Worm (Caenorhabditis elegans) whole organism, young adult: Measurements from ENCODE around the gene Y41D4A.3.

ENCODE experiments used
- B0019.2 ChIP-seq: fragments of 200-800 bp; sonication (Bioruptor generic); conservative IDR thresholded peaks from 2 replicates; pipeline ENCODE4 v1.3.6; 2022; ENCODE audit warnings: missing genetic modification reagents, missing genetic modification characterization, missing compliant biosample characterization
- B0261.1 ChIP-seq: sonication (generic microtip); optimal IDR thresholded peaks from 2 replicates; lab custom pipeline; 2016; ENCODE audit warnings: mild to moderate bottlenecking, missing genetic modification characterization, moderate library complexity, missing compliant biosample characterization
- B0336.3 ChIP-seq: fragments of 200-800 bp; sonication (Bioruptor generic); IDR thresholded peaks from 2 replicates; pipeline ENCODE4 v1.3.6; 2022; ENCODE audit warnings: missing genetic modification characterization, missing compliant biosample characterization
- D2030.7 ChIP-seq: fragments of 200-800 bp; sonication (Bioruptor generic); IDR thresholded peaks from 2 replicates; pipeline ENCODE4 v1.3.6; 2022; ENCODE audit warnings: missing genetic modification reagents, missing genetic modification characterization, missing compliant biosample characterization
- F22D6.2 ChIP-seq: sonication (generic microtip); optimal IDR thresholded peaks from 2 replicates; lab custom pipeline; 2016; ENCODE audit warnings: mild to moderate bottlenecking, missing genetic modification characterization, missing compliant biosample characterization
- F37B4.10 ChIP-seq: fragments of 200-800 bp; sonication (Bioruptor generic); IDR thresholded peaks from 2 replicates; pipeline ENCODE4 v1.3.6; 2022; ENCODE audit warnings: missing genetic modification characterization, missing compliant biosample characterization
- F39B2.1 ChIP-seq: fragments of 200-800 bp; sonication (Bioruptor generic); IDR thresholded peaks from 2 replicates; pipeline ENCODE4 v1.3.6; 2022; ENCODE audit warnings: missing genetic modification reagents, missing genetic modification characterization, missing compliant biosample characterization
- F49E8.2 ChIP-seq: sonication (generic microtip); optimal IDR thresholded peaks from 3 replicates; lab custom pipeline; 2017; ENCODE audit warnings: missing genetic modification characterization, mild to moderate bottlenecking, missing compliant biosample characterization, antibody characterized with exemption, moderate library complexity; ENCODE audit not compliant: insufficient read depth
- F57A8.1 ChIP-seq: fragments of 200-800 bp; sonication (Bioruptor generic); optimal IDR thresholded peaks from 2 replicates; lab custom pipeline; 2018; ENCODE audit warnings: mild to moderate bottlenecking, missing genetic modification characterization, moderate library complexity, missing compliant biosample characterization
- K11D2.4 ChIP-seq: fragments of 200-800 bp; sonication (Bioruptor generic); IDR thresholded peaks from 2 replicates; pipeline ENCODE4 v1.3.6; 2022; ENCODE audit warnings: missing genetic modification reagents, missing genetic modification characterization, missing compliant biosample characterization
- K12H6.12 ChIP-seq: fragments of 200-800 bp; sonication (Bioruptor generic); optimal IDR thresholded peaks from 2 replicates; lab custom pipeline; 2018; ENCODE audit warnings: mild to moderate bottlenecking, missing genetic modification characterization, missing compliant biosample characterization
- T26A5.8 ChIP-seq: sonication (generic microtip); optimal IDR thresholded peaks from 2 replicates; lab custom pipeline; 2016; ENCODE audit warnings: missing genetic modification characterization, missing compliant biosample characterization
- Y53F4B.3 ChIP-seq: fragments of 200-800 bp; sonication (Bioruptor generic); IDR thresholded peaks from 2 replicates; pipeline ENCODE4 v1.3.6; 2022; ENCODE audit warnings: missing genetic modification reagents, missing genetic modification characterization, missing compliant biosample characterization
- Y53G8AR.9 ChIP-seq: fragments of 200-800 bp; sonication (Bioruptor generic); conservative IDR thresholded peaks from 2 replicates; pipeline ENCODE4 v1.3.6; 2022; ENCODE audit warnings: missing genetic modification reagents, missing genetic modification characterization, missing compliant biosample characterization
- Y79H2A.3 ChIP-seq: fragments of 200-800 bp; sonication (Bioruptor generic); conservative IDR thresholded peaks from 2 replicates; pipeline ENCODE4 v1.3.6; 2022; ENCODE audit warnings: missing genetic modification reagents, missing genetic modification characterization, missing compliant biosample characterization
- akir-1 ChIP-seq: fragments of 200-800 bp; sonication (Bioruptor generic); optimal IDR thresholded peaks from 2 replicates; lab custom pipeline; 2018; ENCODE audit warnings: mild to moderate bottlenecking, missing genetic modification characterization, moderate library complexity, missing compliant biosample characterization
- aptf-3 ChIP-seq: fragments of 200-800 bp; sonication (Bioruptor generic); IDR thresholded peaks from 2 replicates; pipeline ENCODE4 v1.3.6; 2022; ENCODE audit warnings: missing genetic modification characterization, missing compliant biosample characterization
- atf-7 ChIP-seq: sonication (generic microtip); optimal IDR thresholded peaks from 2 replicates; lab custom pipeline; 2017; ENCODE audit warnings: mild to moderate bottlenecking, missing genetic modification characterization, missing compliant biosample characterization
- attf-3 ChIP-seq: fragments of 200-800 bp; sonication (Bioruptor generic); conservative IDR thresholded peaks from 2 replicates; pipeline ENCODE4 v1.3.6; 2022; ENCODE audit warnings: missing genetic modification reagents, missing genetic modification characterization, missing compliant biosample characterization
- ceh-27 ChIP-seq: fragments of 200-800 bp; sonication (Bioruptor generic); optimal IDR thresholded peaks from 2 replicates; lab custom pipeline; 2018; ENCODE audit warnings: mild to moderate bottlenecking, missing genetic modification characterization, moderate library complexity, missing compliant biosample characterization
- ceh-58 ChIP-seq: fragments of 200-800 bp; sonication (Bioruptor generic); IDR thresholded peaks from 2 replicates; pipeline ENCODE4 v1.3.6; 2022; ENCODE audit warnings: missing genetic modification characterization, missing compliant biosample characterization
- dpff-1 ChIP-seq: sonication (generic microtip); optimal IDR thresholded peaks from 2 replicates; lab custom pipeline; 2017; ENCODE audit warnings: mild to moderate bottlenecking, missing genetic modification characterization, missing compliant biosample characterization
- dpl-1 ChIP-seq: fragments of 150-350 bp; optimal IDR thresholded peaks from 2 replicates; lab custom pipeline; 2014; ENCODE audit warnings: missing biosample characterization, missing genetic modification reagents, missing genetic modification characterization
- egl-44 ChIP-seq: fragments of 200-800 bp; sonication (Bioruptor generic); IDR thresholded peaks from 2 replicates; pipeline ENCODE4 v1.3.6; 2022; ENCODE audit warnings: missing genetic modification reagents, missing genetic modification characterization, missing compliant biosample characterization
- gei-17 ChIP-seq: fragments of 200-800 bp; sonication (Bioruptor generic); optimal IDR thresholded peaks from 2 replicates; lab custom pipeline; 2018; ENCODE audit warnings: mild to moderate bottlenecking, missing genetic modification characterization, missing compliant biosample characterization
- hmg-1.2 ChIP-seq: fragments of 200-800 bp; sonication (Bioruptor generic); IDR thresholded peaks from 2 replicates; pipeline ENCODE4 v1.3.6; 2022; ENCODE audit warnings: missing genetic modification reagents, missing genetic modification characterization, missing compliant biosample characterization
- lin-26 ChIP-seq: fragments of 200-800 bp; sonication (Bioruptor generic); IDR thresholded peaks from 2 replicates; pipeline ENCODE4 v1.3.6; 2022; ENCODE audit warnings: missing genetic modification reagents, missing genetic modification characterization, missing compliant biosample characterization
- lin-40 ChIP-seq: sonication (generic microtip); optimal IDR thresholded peaks from 2 replicates; lab custom pipeline; 2016; ENCODE audit warnings: missing genetic modification characterization, mild to moderate bottlenecking, missing compliant biosample characterization, missing genotype, missing genetic modification reagents
- lin-54 ChIP-seq: fragments of 200-800 bp; sonication (Bioruptor generic); optimal IDR thresholded peaks from 2 replicates; lab custom pipeline; 2018; ENCODE audit warnings: mild to moderate bottlenecking, missing genetic modification characterization, missing compliant biosample characterization
- lsy-27 ChIP-seq: sonication (generic microtip); optimal IDR thresholded peaks from 2 replicates; lab custom pipeline; 2017; ENCODE audit warnings: missing genetic modification characterization, mild to moderate bottlenecking, missing compliant biosample characterization, antibody characterized with exemption, missing genotype, borderline replicate concordance; ENCODE audit not compliant: insufficient read depth
- madf-3 ChIP-seq: fragments of 200-800 bp; sonication (Bioruptor generic); IDR thresholded peaks from 2 replicates; pipeline ENCODE4 v1.3.6; 2022; ENCODE audit warnings: missing genetic modification reagents, missing genetic modification characterization, missing compliant biosample characterization
- madf-6 ChIP-seq: fragments of 200-800 bp; sonication (Bioruptor generic); IDR thresholded peaks from 2 replicates; pipeline ENCODE4 v1.3.6; 2022; ENCODE audit warnings: missing genetic modification reagents, missing genetic modification characterization, missing compliant biosample characterization
- madf-8 ChIP-seq: fragments of 200-800 bp; sonication (Bioruptor generic); conservative IDR thresholded peaks from 2 replicates; pipeline ENCODE4 v1.3.6; 2022; ENCODE audit warnings: missing genetic modification reagents, missing genetic modification characterization, missing compliant biosample characterization
- nfya-1 ChIP-seq: sonication (generic microtip); optimal IDR thresholded peaks from 2 replicates; lab custom pipeline; 2017; ENCODE audit warnings: antibody characterized with exemption, missing compliant biosample characterization, missing genetic modification characterization, borderline replicate concordance; ENCODE audit not compliant: insufficient read depth
- pha-4 ChIP-seq: fragments of 150-350 bp; sonication (generic microtip); optimal IDR thresholded peaks from 2 replicates; lab custom pipeline; 2014; ENCODE audit warnings: missing biosample characterization, missing genetic modification reagents, missing genetic modification characterization
- rcor-1 ChIP-seq: fragments of 200-800 bp; sonication (Bioruptor generic); IDR thresholded peaks from 2 replicates; pipeline ENCODE4 v1.3.6; 2022; ENCODE audit warnings: missing genetic modification reagents, missing genetic modification characterization, missing compliant biosample characterization
- rec-8 ChIP-seq, 2 experiments: sonication (generic microtip); optimal IDR thresholded peaks; 2 replicates each; lab custom pipeline; 2016; ENCODE audit warnings: mild to moderate bottlenecking in 2 of 2, missing genetic modification characterization in 2 of 2, missing genetic modification reagents in 2 of 2, missing genotype in 2 of 2, missing biosample characterization in 1 of 2, missing compliant biosample characterization in 1 of 2, moderate library complexity in 1 of 2
- repo-1 ChIP-seq: sonication (generic microtip); optimal IDR thresholded peaks from 2 replicates; lab custom pipeline; 2017; ENCODE audit warnings: mild to moderate bottlenecking, missing genetic modification characterization, missing compliant biosample characterization
- snpc-1.3 ChIP-seq: sonication (generic microtip); optimal IDR thresholded peaks from 2 replicates; lab custom pipeline; 2017; ENCODE audit warnings: missing genetic modification characterization, mild to moderate bottlenecking, missing compliant biosample characterization, antibody characterized with exemption, moderate library complexity, missing genotype, missing genetic modification reagents; ENCODE audit not compliant: insufficient read depth
- snpc-3.4 ChIP-seq: sonication (generic microtip); optimal IDR thresholded peaks from 2 replicates; lab custom pipeline; 2017; ENCODE audit warnings: missing genetic modification characterization, mild to moderate bottlenecking, missing compliant biosample characterization, antibody characterized with exemption, moderate library complexity, missing genotype, missing genetic modification reagents
- somi-1 ChIP-seq: fragments of 200-800 bp; sonication (Bioruptor generic); optimal IDR thresholded peaks from 2 replicates; lab custom pipeline; 2018; ENCODE audit warnings: mild to moderate bottlenecking, missing genetic modification characterization, missing compliant biosample characterization
- tbp1 ChIP-seq: fragments of 200-800 bp; sonication (Bioruptor generic); optimal IDR thresholded peaks from 2 replicates; lab custom pipeline; 2018; ENCODE audit warnings: mild to moderate bottlenecking, missing genetic modification characterization, missing compliant biosample characterization
- tbx-9 ChIP-seq: sonication (generic microtip); optimal IDR thresholded peaks from 2 replicates; lab custom pipeline; 2016; ENCODE audit warnings: borderline replicate concordance, missing genetic modification characterization, inconsistent platforms, missing compliant biosample characterization
- zfh-2 ChIP-seq: fragments of 200-800 bp; sonication (Bioruptor generic); conservative IDR thresholded peaks from 2 replicates; pipeline ENCODE4 v1.3.6; 2022; ENCODE audit warnings: missing genetic modification reagents, missing genetic modification characterization, missing compliant biosample characterization
- zim-3 ChIP-seq: sonication (generic microtip); optimal IDR thresholded peaks from 2 replicates; lab custom pipeline; 2017; ENCODE audit warnings: mild to moderate bottlenecking, missing genetic modification characterization, moderate library complexity, missing compliant biosample characterization
- ztf-18 ChIP-seq: sonication (generic microtip); optimal IDR thresholded peaks from 2 replicates; lab custom pipeline; 2016; ENCODE audit warnings: missing genotype, mild to moderate bottlenecking, missing genetic modification characterization, missing compliant biosample characterization
- ztf-28 ChIP-seq: fragments of 200-800 bp; sonication (Bioruptor generic); IDR thresholded peaks from 2 replicates; pipeline ENCODE4 v1.3.6; 2022; ENCODE audit warnings: missing genetic modification reagents, missing genetic modification characterization, missing compliant biosample characterization

Gene Y41D4A.3

DNA sequence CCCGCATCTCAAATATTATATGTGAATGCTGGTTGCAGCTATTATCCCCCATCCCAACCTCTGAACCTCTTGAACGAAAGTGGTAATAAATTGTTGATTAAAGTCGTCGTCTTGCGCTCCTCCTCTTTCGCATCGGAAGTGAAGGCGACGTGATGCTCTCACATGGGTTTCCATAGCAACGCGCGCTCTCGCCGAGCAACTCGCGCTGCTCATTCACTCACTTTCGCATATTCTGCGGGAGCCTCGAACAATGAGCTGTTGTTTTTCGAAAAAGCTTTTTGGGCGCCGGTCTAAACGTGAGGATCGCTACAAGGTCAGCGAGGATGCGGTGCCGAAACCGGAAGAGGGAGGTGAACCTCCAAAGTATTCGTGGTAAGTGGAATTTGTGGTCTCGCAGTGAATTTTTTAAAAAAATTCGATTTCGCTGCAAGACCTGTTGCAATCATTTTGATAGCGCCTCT lies 42.5 kb upstream of the Y41D4A.3 start, which contains the start of gene rpi-2 (continued):
- TF ChIP-seq K12H6.12 (tag; lab: Kevin White, UChicago), result peak; percentile 42
- peak; percentile 57; the same call in 1 of the 2 replicates for TF ChIP-seq ztf-28
- peak; percentile 51 for TF ChIP-seq madf-8 (GFP tag; lab: Robert Waterston, UW)
- peak; percentile 92 for TF ChIP-seq zim-3 (tag; lab: Kevin White, UChicago)
- peak; percentile 86 for TF ChIP-seq dpff-1 (tag; lab: Kevin White, UChicago)
- TF ChIP-seq snpc-1.3, result no peak
- peak; percentile 17 for TF ChIP-seq dpl-1 (GFP tag; lab: Kevin White, UChicago)
- no peak for TF ChIP-seq F22D6.2
- peak; percentile 5 for TF ChIP-seq gei-17
- peak; percentile 67; the same call in 1 of the 2 replicates for TF ChIP-seq K11D2.4
- peak; percentile 93 for TF ChIP-seq madf-3 (GFP tag; lab: Robert Waterston, UW)
- no peak for TF ChIP-seq akir-1
- peak; percentile 91 for TF ChIP-seq aptf-3
- no peak for TF ChIP-seq F57A8.1
- no peak for TF ChIP-seq B0019.2
- peak; percentile 70 for TF ChIP-seq tbp1 (GFP tag; lab: Kevin White, UChicago)
- no peak for TF ChIP-seq pha-4
- TF ChIP-seq snpc-3.4, result peak; percentile 87
- peak; percentile 81 for TF ChIP-seq rcor-1
- TF ChIP-seq repo-1, result peak; percentile 83
- peak; percentile 86 for TF ChIP-seq lin-54 (GFP tag; lab: Kevin White, UChicago)
- 0 out of 2 replicates have a peak, but pooled peaks have one; percentile 38 for TF ChIP-seq F37B4.10 (GFP tag; lab: Robert Waterston, UW)
- TF ChIP-seq ceh-27 (GFP tag; lab: Kevin White, UChicago), result peak; percentile 46
- TF ChIP-seq Y79H2A.3, result peak; percentile 98
- peak; percentile 54; the same call in 1 of the 2 replicates for TF ChIP-seq attf-3 (GFP tag; lab: Robert Waterston, UW)
- peak; percentile 58 for TF ChIP-seq ztf-18 (tag; lab: Kevin White, UChicago)
- peak; percentile 58 for TF ChIP-seq Y53F4B.3
- TF ChIP-seq atf-7 (tag; lab: Kevin White, UChicago), result peak; percentile 78
- peak; percentile 96 for TF ChIP-seq F49E8.2 (tag; lab: Kevin White, UChicago)
- TF ChIP-seq madf-6 (GFP tag; lab: Robert Waterston, UW), result peak; percentile 88
- TF ChIP-seq B0336.3, result peak; percentile 97
- peak; percentile 21 for TF ChIP-seq B0261.1 (tag; lab: Kevin White, UChicago)
- peak; percentile 92 for TF ChIP-seq F39B2.1
- peak; percentile 16; the same call in 1 of the 2 replicates for TF ChIP-seq zfh-2 (GFP tag; lab: Robert Waterston, UW)
- no peak for TF ChIP-seq lsy-27 (tag; lab: Kevin White, UChicago)
- TF ChIP-seq D2030.7 (GFP tag; lab: Robert Waterston, UW), result peak; percentile 60
- TF ChIP-seq rec-8 (tag; optimal IDR thresholded peaks at IDR 0.05; lab: Kevin White, UChicago), result peak; percentile 40 to 50
- TF ChIP-seq hmg-1.2 (GFP tag; lab: Robert Waterston, UW), result peak; percentile 59
- peak; percentile 93 for TF ChIP-seq egl-44 (GFP tag; lab: Robert Waterston, UW)
- peak; percentile 22 for TF ChIP-seq lin-40 (tag; lab: Kevin White, UChicago)
- TF ChIP-seq tbx-9 (tag; lab: Kevin White, UChicago), result peak; percentile 44
- peak; percentile 96 for TF ChIP-seq Y53G8AR.9 (GFP tag; lab: Robert Waterston, UW)
- peak; percentile 52 for TF ChIP-seq somi-1
- TF ChIP-seq T26A5.8 (tag; lab: Kevin White, UChicago), result peak; percentile 88
- TF ChIP-seq lin-26 (GFP tag; lab: Robert Waterston, UW), result peak; percentile 96
- TF ChIP-seq nfya-1 (tag; lab: Kevin White, UChicago), result no peak
- peak; percentile 97; the same call in 1 of the 2 replicates for TF ChIP-seq ceh-58 (GFP tag; lab: Robert Waterston, UW)
